Fruit fly (Drosophila melanogaster) Kc167 (cell line): ENCODE measurements around the gene CG6236.

ENCODE experiments used
- Myc ChIP-seq: fragments of >200 bp; optimal IDR thresholded peaks from 2 replicates; lab custom pipeline; 2017; ENCODE audit warnings: missing external identifiers
- Sin3A ChIP-seq: fragments of >200 bp; optimal IDR thresholded peaks from 2 replicates; lab custom pipeline; 2018; ENCODE audit warnings: missing external identifiers
- h ChIP-seq: fragments of >200 bp; optimal IDR thresholded peaks from 3 replicates; lab custom pipeline; 2018; ENCODE audit warnings: missing external identifiers
- insv ChIP-seq: fragments of >200 bp; optimal IDR thresholded peaks from 3 replicates; lab custom pipeline; 2018; ENCODE audit warnings: missing external identifiers
- psq ChIP-seq: fragments of >200 bp; optimal IDR thresholded peaks from 2 replicates; lab custom pipeline; 2017; ENCODE audit warnings: missing external identifiers
- ttk ChIP-seq: sonication (Bioruptor generic); optimal IDR thresholded peaks from 2 replicates; lab custom pipeline; 2017; ENCODE audit warnings: missing external identifiers

CG6236 gene

DNA sequence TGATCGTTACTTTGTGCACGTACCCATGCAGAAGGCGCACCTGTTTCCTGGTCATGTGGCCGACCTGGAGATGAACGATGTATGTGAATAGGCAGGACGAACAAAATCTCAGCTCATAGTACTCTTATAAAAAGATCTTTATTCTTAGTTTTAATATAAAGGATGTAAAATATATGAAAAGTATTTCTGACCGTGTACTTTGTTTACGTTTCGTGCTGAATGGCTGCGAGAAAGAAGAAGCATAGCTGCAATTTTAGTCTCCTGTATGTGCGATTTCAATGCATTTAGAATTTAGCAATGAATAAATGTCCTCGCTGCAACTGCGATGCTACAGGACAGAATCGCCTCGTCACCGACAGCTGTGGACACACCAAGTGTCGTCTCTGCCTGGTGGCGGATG is 19.8 kb upstream of the CG6236 start, which contains the start of the genes CG42726 and CG42727:
TSS of gene CG42726 (plus strand) at position 227 of the 400 bp plus-strand sequence.
TSS of gene CG42727 (plus strand) at position 227 of the 400 bp plus-strand sequence.
- TF ChIP-seq Myc (lab: Kevin White, UChicago) = no peak
- TF ChIP-seq h = no peak
- TF ChIP-seq ttk (lab: Kevin White, UChicago) = no peak
- TF ChIP-seq insv (lab: Kevin White, UChicago) = no peak
- no peak for TF ChIP-seq psq (lab: Kevin White, UChicago)
- no peak for TF ChIP-seq Sin3A

DNA sequence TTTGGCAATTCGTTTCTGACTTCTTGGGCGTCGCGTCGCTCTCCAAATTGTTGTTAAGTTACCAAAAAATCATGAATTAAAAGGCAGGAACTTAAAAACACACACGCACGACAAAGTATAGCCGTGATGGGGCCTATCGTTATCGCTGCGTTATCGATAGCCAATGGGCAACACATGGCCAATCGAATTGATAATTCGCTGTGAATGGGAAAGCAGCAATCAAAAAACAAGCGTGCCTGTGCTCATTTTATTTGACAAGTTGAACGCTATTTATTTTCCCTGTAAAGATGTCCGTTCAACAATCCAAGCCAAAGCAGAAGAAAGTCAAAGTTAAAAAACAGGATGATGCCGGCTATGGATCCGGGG is 17.9 kb upstream of the CG6236 start, which contains the start of the genes Surf4 and CG31301:
TSS of gene Surf4 (minus strand) at position 159 of the 366 bp plus-strand sequence.
TSS of gene CG31301 (plus strand) at position 188 of the 366 bp plus-strand sequence.
- no peak for TF ChIP-seq ttk (lab: Kevin White, UChicago)
- no peak for TF ChIP-seq psq (lab: Kevin White, UChicago)
- TF ChIP-seq insv (lab: Kevin White, UChicago) = no peak

DNA sequence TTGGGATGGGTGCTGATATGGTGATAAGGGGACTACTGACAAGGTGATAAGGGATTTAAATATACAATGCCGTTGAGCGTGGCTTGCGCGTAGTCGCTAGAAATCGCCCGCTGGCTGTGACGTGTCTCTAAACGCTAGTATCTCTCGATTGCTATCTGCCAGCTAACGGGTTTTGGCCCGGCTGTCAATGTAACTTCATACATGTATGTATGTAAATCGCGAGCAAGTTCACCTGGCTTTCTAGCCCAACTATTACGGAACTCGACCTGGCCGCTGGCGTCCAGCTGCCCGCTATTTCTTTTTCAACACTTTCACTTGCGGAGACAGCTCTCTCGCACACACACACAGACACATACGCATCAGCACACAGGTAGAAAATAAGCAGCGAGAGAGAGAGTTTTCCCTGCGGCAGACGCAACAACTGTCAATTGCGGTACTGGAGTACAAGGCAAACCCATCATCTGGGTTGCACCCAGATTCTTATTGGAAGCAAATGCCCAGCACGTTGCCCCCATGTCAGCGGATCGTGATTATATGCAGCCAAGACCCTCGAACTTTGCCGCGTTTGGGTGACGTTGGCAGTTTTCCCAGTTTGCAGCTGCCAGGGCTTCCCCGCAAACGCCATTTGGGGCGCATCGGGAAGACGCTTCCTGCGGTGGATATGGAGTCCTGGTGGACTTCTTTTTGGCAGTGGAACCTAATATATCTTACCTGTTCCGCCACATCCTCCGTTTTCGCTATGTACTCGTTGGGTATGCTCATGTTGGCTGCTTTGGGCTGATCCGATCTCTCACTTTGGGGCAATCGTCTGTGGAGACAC is 17.3 kb upstream of the CG6236 start:
- TF ChIP-seq Myc (lab: Kevin White, UChicago) (no peak), h (no peak), ttk (lab: Kevin White, UChicago) (no peak), Sin3A (no peak), insv (lab: Kevin White, UChicago) (no peak), psq (lab: Kevin White, UChicago) (no peak)

DNA sequence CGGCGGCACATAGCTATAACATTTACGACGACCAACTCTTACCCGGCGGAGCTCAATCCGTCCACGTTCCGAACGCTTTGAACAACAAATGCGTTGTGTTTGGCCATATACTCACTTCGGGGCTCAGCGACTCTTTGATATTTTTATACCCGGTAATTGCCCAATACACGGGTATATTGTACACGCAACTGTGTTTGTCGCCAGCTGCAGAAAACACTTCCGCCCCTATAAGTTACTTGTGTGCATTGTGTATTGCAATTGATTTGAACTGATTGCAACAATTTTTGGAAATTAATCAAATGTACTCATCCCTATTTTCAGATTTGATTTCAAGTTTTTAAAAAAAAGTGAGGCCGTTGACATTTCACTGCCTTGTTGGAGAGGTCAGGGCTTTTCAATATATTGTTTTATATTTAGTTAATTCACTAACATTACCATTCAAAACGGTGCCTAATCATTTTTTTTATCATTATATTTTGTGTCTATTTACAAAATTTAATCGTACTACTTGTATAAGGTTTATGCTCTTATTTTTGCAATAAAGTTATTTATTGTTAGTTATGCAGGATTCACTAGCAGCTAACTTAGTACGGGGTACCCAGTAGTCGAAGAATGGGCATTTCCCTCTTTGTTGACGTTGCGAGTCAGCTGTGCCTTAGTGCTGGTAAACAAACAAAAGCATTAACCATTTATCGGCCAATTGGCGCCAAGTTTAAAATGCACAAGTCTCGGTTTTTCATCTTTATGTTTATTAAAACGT is 15.0 kb upstream of the CG6236 start, which contains the start of gene Nagk:
TSS of gene Nagk (minus strand) at position 331 of the 760 bp plus-strand sequence.
- TF ChIP-seq psq (lab: Kevin White, UChicago) = no peak
- no peak for TF ChIP-seq Sin3A
- no peak for TF ChIP-seq h
- TF ChIP-seq insv (lab: Kevin White, UChicago) = no peak

DNA sequence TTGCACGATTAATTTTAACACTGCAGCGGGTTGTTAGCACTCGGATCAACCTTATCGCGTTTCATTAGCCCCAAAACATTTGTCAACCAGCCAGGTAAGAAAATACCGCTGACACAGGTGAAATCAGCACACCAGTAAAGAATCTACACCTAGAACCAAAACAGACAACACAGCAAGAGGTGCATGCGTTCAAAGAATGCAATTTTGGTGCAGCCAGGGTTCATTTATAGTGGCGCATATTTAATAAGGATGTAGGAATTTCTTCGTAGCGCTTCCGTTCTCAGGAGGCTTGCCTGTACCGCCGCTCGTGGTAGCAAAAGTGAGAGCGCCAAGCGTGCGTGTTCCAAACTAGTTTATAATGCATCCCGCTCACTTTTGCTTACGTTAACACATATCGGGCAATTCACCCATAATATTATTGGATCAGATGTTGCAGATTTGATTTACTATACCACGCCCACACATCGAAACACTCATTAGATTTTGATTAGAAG is 14.4 kb upstream of the CG6236 start:
- TF ChIP-seq h = no peak
- TF ChIP-seq Sin3A = no peak
- no peak for TF ChIP-seq psq (lab: Kevin White, UChicago)
- TF ChIP-seq Myc (lab: Kevin White, UChicago) = no peak
- TF ChIP-seq insv (lab: Kevin White, UChicago) = no peak

DNA sequence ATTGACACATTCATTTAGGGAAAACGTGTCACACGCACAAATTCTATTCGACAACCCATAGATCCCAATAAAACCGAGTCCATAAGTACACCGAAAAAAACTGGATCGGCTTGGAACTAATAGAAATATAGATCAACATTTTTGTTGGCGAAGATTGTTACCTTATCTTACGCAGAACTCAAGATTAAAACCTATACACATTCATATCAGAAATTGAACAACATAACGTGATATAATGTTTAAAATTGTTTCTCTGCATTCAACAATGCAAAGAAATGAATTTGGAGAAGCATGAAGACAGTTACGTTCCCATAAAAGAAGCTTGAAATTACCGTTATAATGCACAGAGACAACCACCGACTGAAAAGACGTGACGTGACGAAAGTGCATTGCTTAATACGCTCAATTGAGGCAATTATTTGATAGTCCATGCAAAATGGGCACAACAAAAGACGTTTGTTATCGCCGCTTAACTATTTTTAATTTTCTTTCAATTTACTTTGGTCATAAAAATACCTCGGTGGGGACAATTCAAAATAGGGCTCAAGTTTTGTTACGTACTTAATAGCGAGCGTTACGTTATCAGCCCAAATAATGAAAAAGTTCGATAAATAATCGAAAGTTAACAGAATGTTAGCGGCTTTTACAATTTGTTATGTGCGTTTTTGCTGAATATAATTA is 12.1 kb upstream of the CG6236 start, which contains the start of gene SerRS-m:
TSS of gene SerRS-m (plus strand) at position 616 of the 681 bp plus-strand sequence.
- TF ChIP-seq Sin3A (no peak), Myc (lab: Kevin White, UChicago) (no peak), psq (lab: Kevin White, UChicago) (no peak), ttk (lab: Kevin White, UChicago) (no peak), insv (lab: Kevin White, UChicago) (no peak), h (no peak)

DNA sequence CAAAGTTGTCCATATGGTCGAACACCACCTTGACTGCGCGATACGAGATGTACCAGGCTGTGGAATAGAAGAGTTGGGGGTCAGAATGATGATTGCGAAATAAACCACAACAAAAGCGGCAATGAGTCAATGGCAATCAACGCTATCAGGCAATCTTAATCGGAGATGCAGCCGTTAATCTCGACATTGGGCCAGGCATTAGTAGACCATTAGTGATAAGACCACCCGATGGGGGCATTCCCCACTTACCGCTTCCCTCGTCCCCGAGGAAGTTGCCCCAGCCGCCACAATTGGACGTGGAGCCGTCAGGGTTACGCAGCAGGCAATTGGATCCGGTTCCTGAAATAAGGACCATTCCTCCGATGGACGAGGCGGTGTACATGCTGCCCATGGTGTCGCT is 11.0 kb upstream of the CG6236 start:
- TF ChIP-seq Myc (lab: Kevin White, UChicago) = no peak
- no peak for TF ChIP-seq ttk (lab: Kevin White, UChicago)
- TF ChIP-seq Sin3A = no peak
- TF ChIP-seq insv (lab: Kevin White, UChicago) = no peak
- TF ChIP-seq psq (lab: Kevin White, UChicago) = no peak
- TF ChIP-seq h = no peak

DNA sequence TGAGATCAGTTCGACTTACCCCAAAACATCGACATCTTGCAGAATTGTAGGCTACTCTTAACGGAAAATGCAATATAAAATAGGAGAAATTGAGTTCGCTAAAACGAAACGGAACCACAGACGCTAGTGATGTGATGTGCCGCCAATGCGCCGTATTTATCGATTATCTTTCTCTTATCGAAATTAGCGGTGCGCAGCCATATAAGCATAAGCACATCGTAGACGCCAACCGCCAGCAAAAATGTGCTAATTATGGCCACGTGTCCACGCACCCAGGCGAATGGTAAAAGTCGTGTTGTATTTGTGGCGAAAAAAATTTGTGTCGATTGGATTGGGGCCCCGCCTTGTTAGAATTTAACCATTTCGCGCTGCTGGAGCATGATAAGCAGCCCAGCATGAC is 4.9 kb upstream of the CG6236 start, which contains the start of the genes Fkbp39 and Cyfip:
TSS of gene Fkbp39 (minus strand) at position 140 of the 400 bp plus-strand sequence.
TSS of gene Cyfip (plus strand) at position 273 of the 400 bp plus-strand sequence.
- TF ChIP-seq ttk (lab: Kevin White, UChicago) (no peak), psq (lab: Kevin White, UChicago) (no peak), Myc (lab: Kevin White, UChicago) (no peak), h (no peak), Sin3A (no peak), insv (lab: Kevin White, UChicago) (no peak)

DNA sequence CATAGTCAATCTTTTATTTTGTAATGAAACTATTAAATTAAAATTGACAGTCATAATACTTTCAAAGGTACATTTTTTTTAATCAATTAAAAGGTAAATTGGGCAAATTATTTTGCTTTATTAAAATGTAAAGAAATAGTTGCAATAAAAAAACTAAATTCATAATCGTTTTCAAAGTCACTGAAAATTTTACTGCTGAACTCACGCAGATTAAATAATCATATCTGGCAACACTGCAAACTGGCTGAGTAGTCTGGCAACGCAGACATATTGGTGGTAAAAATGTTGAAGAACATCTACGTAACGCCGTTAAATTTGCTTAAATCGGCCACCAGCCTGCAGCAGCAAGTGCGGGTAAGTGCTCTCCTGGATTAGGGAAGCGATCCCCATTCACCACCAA is 2.4 kb upstream of the CG6236 start, which contains the start of gene mRpL9:
TSS of gene mRpL9 (plus strand) at position 267 of the 400 bp plus-strand sequence.
- TF ChIP-seq psq (lab: Kevin White, UChicago) = no peak
- no peak for TF ChIP-seq h
- no peak for TF ChIP-seq Myc (lab: Kevin White, UChicago)
- TF ChIP-seq Sin3A = no peak
- no peak for TF ChIP-seq insv (lab: Kevin White, UChicago)
- no peak for TF ChIP-seq ttk (lab: Kevin White, UChicago)

DNA sequence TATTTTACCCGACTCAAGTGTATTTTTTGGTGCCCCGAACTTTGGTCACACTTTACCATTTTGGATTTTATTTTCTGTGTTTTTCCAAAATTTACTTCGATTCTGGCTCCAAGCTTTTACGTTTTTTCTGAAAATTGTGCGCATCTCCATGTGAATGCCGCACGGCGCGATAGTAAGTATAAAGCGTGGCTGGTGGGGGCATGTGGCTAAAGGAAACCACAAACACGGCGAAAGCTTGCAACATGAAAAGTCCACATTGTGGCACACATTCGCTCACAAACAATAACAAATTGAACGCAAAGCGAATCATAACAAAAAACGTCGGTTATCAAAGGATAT is 7.4 kb downstream of the CG6236 start, which contains the start of gene ear:
TSS of gene ear (plus strand) at position 10 of the 339 bp plus-strand sequence.
- TF ChIP-seq Myc (lab: Kevin White, UChicago) (no peak), Sin3A (no peak), insv (lab: Kevin White, UChicago) (no peak), ttk (lab: Kevin White, UChicago) (no peak), h (no peak), psq (lab: Kevin White, UChicago) (no peak)
